Fruit fly (Drosophila melanogaster): ENCODE measurements around the gene CG33764.

The CG33764 gene

dm6 chr3L:4259102-4259558, 8.2 kb downstream of the CG33764 start, which contains the start of the genes CG15011 and CG1309 (continued):
- TF ChIP-seq amos (GFP tag; IDR thresholded peaks at IDR 0.05; ENCODE audit: partially characterized antibody) (peak; percentile 11; the same call in 1 of the 2 replicates), CG8388 (GFP tag; optimal IDR thresholded peaks at IDR 0.05) (peak; percentile 84), chm (GFP tag; IDR thresholded peaks at IDR 0.05) (0 out of 2 replicates have a peak, but pooled peaks have one; percentile 49), wek (GFP tag; optimal IDR thresholded peaks at IDR 0.05) (no peak), HmgZ (tag; optimal IDR thresholded peaks at IDR 0.05) (peak; percentile 94), CG9797 (GFP tag; optimal IDR thresholded peaks at IDR 0.05) (peak; percentile 32), CG12236 (GFP tag; optimal IDR thresholded peaks at IDR 0.05) (peak; percentile 70), CG30431 (GFP tag; optimal IDR thresholded peaks at IDR 0.05) (peak; percentile 40), NC2β (GFP tag; optimal IDR thresholded peaks at IDR 0.05) (peak; percentile 85), sd (tag; optimal IDR thresholded peaks at IDR 0.05) (peak; percentile 99), CG6765 (GFP tag; optimal IDR thresholded peaks at IDR 0.05) (peak; percentile 0), gcm2 (GFP tag; optimal IDR thresholded peaks at IDR 0.05) (peak; percentile 14), Side (GFP tag; optimal IDR thresholded peaks at IDR 0.05) (peak; percentile 80), ab (GFP tag; optimal IDR thresholded peaks at IDR 0.05) (peak; percentile 42), Taf1 (GFP tag; IDR thresholded peaks at IDR 0.05) (peak; percentile 66), jing (GFP tag; optimal IDR thresholded peaks at IDR 0.05) (no peak), ase (GFP tag; IDR thresholded peaks at IDR 0.05) (peak; percentile 72; the same call in 2 of the 3 replicates), Med (GFP tag) (peak; percentile 97), seq (GFP tag; IDR thresholded peaks at IDR 0.05) (peak; percentile 67), Nf-YB (GFP tag; optimal IDR thresholded peaks at IDR 0.05) (peak; percentile 66), CG11696 (GFP tag; IDR thresholded peaks at IDR 0.05) (no peak), Six4 (GFP tag; optimal IDR thresholded peaks at IDR 0.05) (peak; percentile 79), sima (GFP tag; optimal IDR thresholded peaks at IDR 0.05) (peak; percentile 37), eyg (GFP tag; optimal IDR thresholded peaks at IDR 0.05) (peak; percentile 66), NK7.1 (GFP tag; optimal IDR thresholded peaks at IDR 0.05) (peak; percentile 79), Gsc (GFP tag; IDR thresholded peaks at IDR 0.05) (no peak), BtbVII (GFP tag; optimal IDR thresholded peaks at IDR 0.05) (no peak), Myb (GFP tag; optimal IDR thresholded peaks at IDR 0.05) (peak; percentile 62), nau (GFP tag; optimal IDR thresholded peaks at IDR 0.05) (no peak), Kr (GFP tag; optimal IDR thresholded peaks at IDR 0.05) (no peak), dpn (GFP tag; optimal IDR thresholded peaks at IDR 0.05) (peak; percentile 85 to 88), C15 (GFP tag; IDR thresholded peaks at IDR 0.05) (peak; percentile 60; the same call in 1 of the 3 replicates), tll (GFP tag; optimal IDR thresholded peaks at IDR 0.05) (no peak), Rx (GFP tag; IDR thresholded peaks at IDR 0.05) (peak; percentile 59), CG10654 (GFP tag; optimal IDR thresholded peaks at IDR 0.05) (peak; percentile 80), Sin3A (optimal IDR thresholded peaks at IDR 0.05) (peak; percentile 71), Rfx (GFP tag; IDR thresholded peaks at IDR 0.05) (peak; percentile 82; the same call in 1 of the 2 replicates), Neu2 (GFP tag; optimal IDR thresholded peaks at IDR 0.05; ENCODE audit: borderline replicate concordance) (peak; percentile 48), CG2678 (tag; optimal IDR thresholded peaks at IDR 0.05) (peak; percentile 87), NC2α (GFP tag; optimal IDR thresholded peaks at IDR 0.05) (peak; percentile 67), CG9727 (GFP tag; optimal IDR thresholded peaks at IDR 0.05) (peak; percentile 84), D19B (GFP tag; optimal IDR thresholded peaks at IDR 0.05) (peak; percentile 59), cad (GFP tag; optimal IDR thresholded peaks at IDR 0.05) (no peak), CoRest (tag; optimal IDR thresholded peaks at IDR 0.05) (peak; percentile 92), CG12299 (tag; optimal IDR thresholded peaks at IDR 0.05) (peak; percentile 67), crp (GFP tag; optimal IDR thresholded peaks at IDR 0.05) (peak; percentile 72 to 87), CG15479 (GFP tag; optimal IDR thresholded peaks at IDR 0.05) (no peak), grn (GFP tag; optimal IDR thresholded peaks at IDR 0.05) (peak; percentile 50), CG17802 (tag; optimal IDR thresholded peaks at IDR 0.05) (peak; percentile 37), Sox102F (GFP tag; optimal IDR thresholded peaks at IDR 0.05) (peak; percentile 81), NfI (GFP tag; optimal IDR thresholded peaks at IDR 0.05) (peak; percentile 78)
